Worm (Caenorhabditis elegans): ENCODE measurements around the gene K01D12.10.
"Not testable (repeated sequence)": the region's sequence is repeated elsewhere in the genome, so short reads cannot be mapped to it uniquely, and the experiment has no call there.

Gene K01D12.10

ce11 chrV:12405929-12406328, at the start of gene K01D12.10:
K01D12.10 (plus strand) TSS chrV:12406229.
- TF ChIP-seq klf-2 (GFP tag; conservative IDR thresholded peaks at IDR 0.05) (no peak), ref-1 (GFP tag; conservative IDR thresholded peaks at IDR 0.05) (no peak), med-1 (GFP tag; optimal IDR thresholded peaks at IDR 0.05; ENCODE audit: insufficient read depth) (no peak), tab-1 (GFP tag; IDR thresholded peaks at IDR 0.05) (no peak), ztf-29 (GFP tag; IDR thresholded peaks at IDR 0.05) (no peak), flt-1 (GFP tag; IDR thresholded peaks at IDR 0.05) (no peak), T22C8.4 (GFP tag; IDR thresholded peaks at IDR 0.05) (no peak), ztf-23 (GFP tag; IDR thresholded peaks at IDR 0.05) (no peak), cog-1 (tag; optimal IDR thresholded peaks at IDR 0.05) (no peak)

- TF ChIP-seq tab-1 (GFP tag; IDR thresholded peaks at IDR 0.05) (no peak), klf-2 (GFP tag; conservative IDR thresholded peaks at IDR 0.05) (no peak), flt-1 (GFP tag; IDR thresholded peaks at IDR 0.05) (no peak), ref-1 (GFP tag; conservative IDR thresholded peaks at IDR 0.05) (no peak), cog-1 (tag; optimal IDR thresholded peaks at IDR 0.05) (no peak), ztf-23 (GFP tag; IDR thresholded peaks at IDR 0.05) (no peak)
These were observed 48.4 kb upstream of the K01D12.10 start for ce11 chrV:12357632-12358031.

- TF ChIP-seq klf-2 (GFP tag; conservative IDR thresholded peaks at IDR 0.05), result no peak
- TF ChIP-seq ztf-29 (GFP tag; IDR thresholded peaks at IDR 0.05), result no peak
- TF ChIP-seq T22C8.4 (GFP tag; IDR thresholded peaks at IDR 0.05), result no peak
- no peak for TF ChIP-seq ztf-23 (GFP tag; IDR thresholded peaks at IDR 0.05)
- TF ChIP-seq med-1 (GFP tag; optimal IDR thresholded peaks at IDR 0.05; ENCODE audit: insufficient read depth), result no peak
- TF ChIP-seq cog-1 (tag; optimal IDR thresholded peaks at IDR 0.05), result no peak
- TF ChIP-seq tab-1 (GFP tag; IDR thresholded peaks at IDR 0.05), result no peak
- no peak for TF ChIP-seq ref-1 (GFP tag; conservative IDR thresholded peaks at IDR 0.05)
- no peak for TF ChIP-seq flt-1 (GFP tag; IDR thresholded peaks at IDR 0.05)
These were observed 47.7 kb upstream of the K01D12.10 start, which contains the start of gene F23H12.5 for ce11 chrV:12358347-12358746. F23H12.5 (plus strand) TSS chrV:12358647.

- no peak for TF ChIP-seq med-1 (GFP tag; optimal IDR thresholded peaks at IDR 0.05; ENCODE audit: insufficient read depth)
- no peak for TF ChIP-seq T22C8.4 (GFP tag; IDR thresholded peaks at IDR 0.05)
- no peak for TF ChIP-seq cog-1 (tag; optimal IDR thresholded peaks at IDR 0.05)
- no peak for TF ChIP-seq ztf-23 (GFP tag; IDR thresholded peaks at IDR 0.05)
- TF ChIP-seq ref-1 (GFP tag; conservative IDR thresholded peaks at IDR 0.05), result no peak
- no peak for TF ChIP-seq ztf-29 (GFP tag; IDR thresholded peaks at IDR 0.05)
- no peak for TF ChIP-seq flt-1 (GFP tag; IDR thresholded peaks at IDR 0.05)
- no peak for TF ChIP-seq tab-1 (GFP tag; IDR thresholded peaks at IDR 0.05)
- TF ChIP-seq klf-2 (GFP tag; conservative IDR thresholded peaks at IDR 0.05), result no peak
These were observed 44.4 kb upstream of the K01D12.10 start, which contains the start of gene fipr-1 for ce11 chrV:12361644-12362043. fipr-1 (minus strand) TSS chrV:12361744.

- no peak for TF ChIP-seq ref-1 (GFP tag; conservative IDR thresholded peaks at IDR 0.05)
- TF ChIP-seq klf-2 (GFP tag; conservative IDR thresholded peaks at IDR 0.05), result no peak
- TF ChIP-seq tab-1 (GFP tag; IDR thresholded peaks at IDR 0.05), result no peak
- TF ChIP-seq med-1 (GFP tag; optimal IDR thresholded peaks at IDR 0.05; ENCODE audit: insufficient read depth), result no peak
- no peak for TF ChIP-seq ztf-23 (GFP tag; IDR thresholded peaks at IDR 0.05)
- no peak for TF ChIP-seq flt-1 (GFP tag; IDR thresholded peaks at IDR 0.05)
- no peak for TF ChIP-seq ztf-29 (GFP tag; IDR thresholded peaks at IDR 0.05)
These were observed 40.9 kb upstream of the K01D12.10 start, which contains the start of gene fipr-2 for ce11 chrV:12365104-12365503. fipr-2 (plus strand) TSS chrV:12365348.

- TF ChIP-seq klf-2 (GFP tag; conservative IDR thresholded peaks at IDR 0.05), result no peak
- no peak for TF ChIP-seq med-1 (GFP tag; optimal IDR thresholded peaks at IDR 0.05; ENCODE audit: insufficient read depth)
- no peak for TF ChIP-seq cog-1 (tag; optimal IDR thresholded peaks at IDR 0.05)
- no peak for TF ChIP-seq T22C8.4 (GFP tag; IDR thresholded peaks at IDR 0.05)
These were observed 36.6 kb upstream of the K01D12.10 start, which contains the start of gene gcy-13 for ce11 chrV:12369437-12369836. gcy-13 (minus strand) TSS chrV:12369537.

ce11 chrV:12371386-12371785, 34.6 kb upstream of the K01D12.10 start, which contains the start of gene F23H12.7:
F23H12.7 (plus strand) TSS chrV:12371686.
- no peak for TF ChIP-seq med-1 (GFP tag; optimal IDR thresholded peaks at IDR 0.05; ENCODE audit: insufficient read depth)
- TF ChIP-seq cog-1 (tag; optimal IDR thresholded peaks at IDR 0.05), result no peak
- TF ChIP-seq T22C8.4 (GFP tag; IDR thresholded peaks at IDR 0.05), result no peak
- TF ChIP-seq ztf-29 (GFP tag; IDR thresholded peaks at IDR 0.05), result no peak
- no peak for TF ChIP-seq tab-1 (GFP tag; IDR thresholded peaks at IDR 0.05)
- TF ChIP-seq ztf-23 (GFP tag; IDR thresholded peaks at IDR 0.05), result no peak
- no peak for TF ChIP-seq ref-1 (GFP tag; conservative IDR thresholded peaks at IDR 0.05)
- TF ChIP-seq klf-2 (GFP tag; conservative IDR thresholded peaks at IDR 0.05), result no peak
- TF ChIP-seq flt-1 (GFP tag; IDR thresholded peaks at IDR 0.05), result no peak

- not testable (repeated sequence) for TF ChIP-seq T22C8.4 (GFP tag; IDR thresholded peaks at IDR 0.05); med-1 (GFP tag; optimal IDR thresholded peaks at IDR 0.05; ENCODE audit: insufficient read depth); ztf-23 (GFP tag; IDR thresholded peaks at IDR 0.05)
These were observed 31.8 kb upstream of the K01D12.10 start, which contains the start of gene F23H12.10 for ce11 chrV:12374252-12374651. F23H12.10 (minus strand) TSS chrV:12374263.

ce11 chrV:12377256-12377655, 28.8 kb upstream of the K01D12.10 start, which contains the start of gene K01D12.1:
K01D12.1 (plus strand) TSS chrV:12377556.
- TF ChIP-seq flt-1 (GFP tag; IDR thresholded peaks at IDR 0.05) (no peak), med-1 (GFP tag; optimal IDR thresholded peaks at IDR 0.05; ENCODE audit: insufficient read depth) (no peak), T22C8.4 (GFP tag; IDR thresholded peaks at IDR 0.05) (no peak), ztf-29 (GFP tag; IDR thresholded peaks at IDR 0.05) (no peak), klf-2 (GFP tag; conservative IDR thresholded peaks at IDR 0.05) (no peak), cog-1 (tag; optimal IDR thresholded peaks at IDR 0.05) (no peak), ref-1 (GFP tag; conservative IDR thresholded peaks at IDR 0.05) (no peak), tab-1 (GFP tag; IDR thresholded peaks at IDR 0.05) (no peak), ztf-23 (GFP tag; IDR thresholded peaks at IDR 0.05) (no peak)

ce11 chrV:12386154-12386553, 19.9 kb upstream of the K01D12.10 start, which contains the start of gene K01D12.15:
K01D12.15 (plus strand) TSS chrV:12386454.
- TF ChIP-seq ref-1 (GFP tag; conservative IDR thresholded peaks at IDR 0.05) (no peak), tab-1 (GFP tag; IDR thresholded peaks at IDR 0.05) (no peak), med-1 (GFP tag; optimal IDR thresholded peaks at IDR 0.05; ENCODE audit: insufficient read depth) (no peak), ztf-29 (GFP tag; IDR thresholded peaks at IDR 0.05) (no peak), T22C8.4 (GFP tag; IDR thresholded peaks at IDR 0.05) (no peak), cog-1 (tag; optimal IDR thresholded peaks at IDR 0.05) (no peak), flt-1 (GFP tag; IDR thresholded peaks at IDR 0.05) (no peak), ztf-23 (GFP tag; IDR thresholded peaks at IDR 0.05) (no peak), klf-2 (GFP tag; conservative IDR thresholded peaks at IDR 0.05) (no peak)
